Worm (Caenorhabditis elegans) whole organism, L4 larva: ENCODE measurements around the gene C09E9.1.

Experiments used
- aly-2 ChIP-seq: sonication (generic microtip); optimal IDR thresholded peaks from 2 replicates; lab custom pipeline; 2018; ENCODE audit warnings: missing biosample characterization, missing genetic modification characterization
- ama-1 ChIP-seq: fragments of 150-350 bp; optimal IDR thresholded peaks from 2 replicates; lab custom pipeline; 2014; ENCODE audit warnings: inconsistent platforms, mixed read lengths
- hif-1 ChIP-seq, 2 experiments: sonication (generic microtip); optimal IDR thresholded peaks; 2 replicates each; lab custom pipeline; 2016 to 2017; ENCODE audit warnings: missing compliant biosample characterization in 2 of 2, missing genetic modification characterization in 2 of 2, missing genetic modification reagents in 2 of 2, missing genotype in 2 of 2, mild to moderate bottlenecking in 1 of 2
- lin-13 ChIP-seq: fragments of 150-350 bp; optimal IDR thresholded peaks from 2 replicates; lab custom pipeline; 2014; ENCODE audit warnings: missing biosample characterization, missing genetic modification reagents, missing genetic modification characterization
- nhr-237 ChIP-seq: sonication (generic microtip); optimal IDR thresholded peaks from 2 replicates; lab custom pipeline; 2017; ENCODE audit warnings: missing biosample characterization, missing genetic modification characterization
- nhr-6 ChIP-seq: fragments of 150-350 bp; optimal IDR thresholded peaks from 2 replicates; lab custom pipeline; 2014; ENCODE audit warnings: missing biosample characterization, missing genetic modification characterization

DNA sequence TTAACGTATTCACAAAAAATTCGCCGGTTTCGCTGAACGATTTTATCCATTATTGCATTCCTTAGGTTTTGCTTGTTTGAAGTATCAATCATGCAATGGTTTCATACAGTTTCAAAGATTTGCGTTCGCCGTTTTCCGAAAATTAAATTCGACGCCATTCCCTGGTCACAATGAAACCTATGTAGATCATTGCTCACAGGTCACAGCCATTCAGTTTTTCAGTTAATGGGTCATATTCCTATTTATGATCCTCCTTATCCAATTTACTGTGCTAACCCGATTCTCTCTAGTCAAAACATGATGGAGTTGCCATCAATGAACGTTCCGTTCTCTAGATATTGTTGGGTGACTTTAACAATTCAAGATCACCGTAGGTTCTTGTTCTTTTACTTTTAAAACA, 9.7 kb upstream of the C09E9.1 start, which contains the start of gene F38A1.13:
- TF ChIP-seq hif-1 (tag; optimal IDR thresholded peaks at IDR 0.05; lab: Kevin White, UChicago) (no peak), ama-1 (no peak), lin-13 (GFP tag; lab: Kevin White, UChicago) (no peak), nhr-6 (tag; lab: Kevin White, UChicago) (no peak), nhr-237 (tag; lab: Kevin White, UChicago) (no peak), aly-2 (tag; lab: Kevin White, UChicago) (no peak)
